Worm (Caenorhabditis elegans) whole organism, early embryonic: ENCODE measurements around the gene sec-61.G.

ENCODE experiments used
- B0310.2 ChIP-seq: sonication (generic microtip); optimal IDR thresholded peaks from 2 replicates; lab custom pipeline; 2016; ENCODE audit warnings: mild to moderate bottlenecking, missing genetic modification characterization, missing compliant biosample characterization
- aly-1 ChIP-seq: sonication (generic microtip); optimal IDR thresholded peaks from 2 replicates; lab custom pipeline; 2016; ENCODE audit warnings: missing genetic modification characterization, missing compliant biosample characterization
- ama-1 ChIP-seq: fragments of 150-350 bp; optimal IDR thresholded peaks from 2 replicates; lab custom pipeline; 2014
- ceh-36 ChIP-seq: sonication (generic microtip); optimal IDR thresholded peaks from 2 replicates; lab custom pipeline; 2016; ENCODE audit warnings: missing genetic modification characterization, inconsistent platforms, missing compliant biosample characterization
- hmbx-1 ChIP-seq: sonication (generic microtip); optimal IDR thresholded peaks from 2 replicates; lab custom pipeline; 2016; ENCODE audit warnings: mild to moderate bottlenecking, missing genetic modification characterization, missing compliant biosample characterization
- scrt-1 ChIP-seq: fragments of 200-800 bp; sonication (Bioruptor generic); IDR thresholded peaks from 2 replicates; pipeline ENCODE4 v1.3.6; 2022; ENCODE audit warnings: missing genetic modification characterization, missing compliant biosample characterization
- tbx-11 ChIP-seq: fragments of 200-800 bp; sonication (Bioruptor generic); IDR thresholded peaks from 2 replicates; pipeline ENCODE4 v1.3.6; 2022; ENCODE audit warnings: missing genetic modification characterization, missing compliant biosample characterization
- tbx-37 ChIP-seq: fragments of 200-800 bp; sonication (Bioruptor generic); conservative IDR thresholded peaks from 2 replicates; pipeline ENCODE4 v1.3.6; 2022; ENCODE audit warnings: missing genetic modification reagents, missing genetic modification characterization, missing compliant biosample characterization

ce11 chrV:10889774-10890173 is 7.2 kb downstream of the sec-61.G start:
- TF ChIP-seq ceh-36 (tag; lab: Kevin White, UChicago) (no peak), aly-1 (tag; lab: Kevin White, UChicago) (no peak), B0310.2 (tag; lab: Kevin White, UChicago) (no peak), tbx-11 (no peak), ama-1 (lab: Kevin White, UChicago) (no peak), scrt-1 (no peak), tbx-37 (GFP tag; lab: Robert Waterston, UW) (no peak), hmbx-1 (tag; lab: Kevin White, UChicago) (no peak)
